Worm (Caenorhabditis elegans) whole organism, midembryonic: Measurements from ENCODE around the gene mdt-15.

Experiments
- T22C8.4 ChIP-seq: fragments of 200-800 bp; sonication (Bioruptor generic); IDR thresholded peaks from 2 replicates; pipeline ENCODE4 v1.3.6; 2022; ENCODE audit warnings: missing genetic modification characterization, missing compliant biosample characterization
- cog-1 ChIP-seq: sonication (generic microtip); optimal IDR thresholded peaks from 2 replicates; lab custom pipeline; 2016; ENCODE audit warnings: missing genetic modification characterization, missing compliant biosample characterization
- flt-1 ChIP-seq: fragments of 200-800 bp; sonication (Bioruptor generic); IDR thresholded peaks from 2 replicates; pipeline ENCODE4 v1.3.6; 2022; ENCODE audit warnings: missing genetic modification characterization, missing compliant biosample characterization
- klf-2 ChIP-seq: fragments of 200-800 bp; sonication (Bioruptor generic); conservative IDR thresholded peaks from 2 replicates; pipeline ENCODE4 v1.3.6; 2022; ENCODE audit warnings: missing genetic modification reagents, missing genetic modification characterization, missing compliant biosample characterization
- med-1 ChIP-seq: sonication (generic microtip); optimal IDR thresholded peaks from 2 replicates; lab custom pipeline; 2017; ENCODE audit warnings: missing genetic modification characterization, mild to moderate bottlenecking, missing compliant biosample characterization, antibody characterized with exemption, missing genetic modification reagents; ENCODE audit not compliant: insufficient read depth
- ref-1 ChIP-seq: fragments of 200-800 bp; sonication (Bioruptor generic); conservative IDR thresholded peaks from 2 replicates; pipeline ENCODE4 v1.3.6; 2022; ENCODE audit warnings: missing genetic modification reagents, missing genetic modification characterization, missing compliant biosample characterization
- tab-1 ChIP-seq: fragments of 200-800 bp; sonication (Bioruptor generic); IDR thresholded peaks from 2 replicates; pipeline ENCODE4 v1.3.6; 2022; ENCODE audit warnings: missing genetic modification characterization, missing compliant biosample characterization
- ztf-23 ChIP-seq: fragments of 200-800 bp; sonication (Bioruptor generic); IDR thresholded peaks from 2 replicates; pipeline ENCODE4 v1.3.6; 2022; ENCODE audit warnings: missing genetic modification reagents, missing genetic modification characterization, missing compliant biosample characterization
- ztf-29 ChIP-seq: fragments of 200-800 bp; sonication (Bioruptor generic); IDR thresholded peaks from 2 replicates; pipeline ENCODE4 v1.3.6; 2022; ENCODE audit warnings: missing genetic modification reagents, missing genetic modification characterization, missing compliant biosample characterization

The mdt-15 gene

DNA sequence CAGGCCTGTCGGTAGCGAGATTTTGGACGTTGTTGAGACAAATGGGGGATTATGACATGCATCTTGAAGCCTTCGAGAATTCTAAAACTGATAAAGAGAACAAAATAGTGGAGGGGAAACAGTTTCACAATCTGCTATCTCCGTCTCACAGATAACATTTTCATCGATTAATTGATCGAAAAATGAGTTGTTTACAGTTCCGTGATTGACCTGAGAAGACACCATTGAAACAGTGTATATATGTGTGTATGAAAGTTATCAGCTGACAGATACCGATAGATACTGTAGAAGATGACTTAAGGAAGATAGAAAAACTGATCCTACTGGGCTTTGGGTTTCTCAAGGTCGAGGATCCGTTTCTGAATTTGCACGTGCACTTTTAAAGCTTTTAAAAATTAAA is 5.6 kb upstream of the mdt-15 start:
- TF ChIP-seq ref-1 (GFP tag; lab: Robert Waterston, UW) (no peak), flt-1 (GFP tag; lab: Robert Waterston, UW) (no peak), med-1 (no peak), ztf-29 (GFP tag; lab: Robert Waterston, UW) (no peak), cog-1 (no peak), tab-1 (no peak), ztf-23 (GFP tag; lab: Robert Waterston, UW) (no peak), klf-2 (GFP tag; lab: Robert Waterston, UW) (no peak), T22C8.4 (no peak)

DNA sequence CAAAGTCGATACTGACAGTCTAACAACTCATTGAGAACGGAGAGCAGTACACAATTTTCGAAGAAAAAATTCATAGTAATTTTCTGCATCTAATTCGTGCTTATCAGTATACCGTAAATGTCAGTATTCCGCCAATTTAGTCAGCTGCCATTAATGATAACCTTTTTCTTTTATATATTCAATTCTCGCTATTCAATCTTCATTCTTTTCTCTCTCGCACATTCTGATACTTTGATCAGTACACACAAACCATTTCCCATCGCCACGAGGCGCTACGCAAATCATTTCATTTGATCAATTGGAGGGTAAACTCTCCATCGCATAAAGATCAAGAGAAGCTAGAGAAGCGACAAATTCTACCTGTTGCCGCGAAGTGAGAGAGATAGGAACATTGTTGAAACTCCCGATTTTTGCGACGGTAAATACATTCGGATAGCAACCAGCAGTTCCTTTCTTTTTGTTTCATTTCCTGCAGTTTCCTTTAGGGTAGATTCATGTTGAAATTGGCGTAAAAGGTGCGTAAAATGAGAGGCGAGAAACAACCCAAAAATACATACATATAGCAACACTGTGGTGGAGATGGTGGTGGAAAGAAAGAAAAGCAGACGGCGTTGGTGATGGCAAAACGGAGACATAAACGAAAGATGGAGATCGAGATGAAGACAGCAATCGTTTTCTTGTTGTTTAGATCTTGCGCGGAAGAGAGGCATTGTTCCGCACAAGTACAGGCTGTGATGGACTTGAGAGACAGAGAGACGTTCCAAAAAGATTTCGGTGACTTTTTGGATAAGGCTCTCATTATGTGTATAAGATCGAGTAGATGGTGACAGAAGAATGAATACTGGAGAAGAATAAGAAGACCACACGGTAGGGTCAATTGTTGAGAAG is 4.9 kb upstream of the mdt-15 start:
- TF ChIP-seq ztf-23 (GFP tag; lab: Robert Waterston, UW) (no peak), flt-1 (GFP tag; lab: Robert Waterston, UW) (no peak), klf-2 (GFP tag; lab: Robert Waterston, UW) (no peak), T22C8.4 (no peak), ref-1 (GFP tag; lab: Robert Waterston, UW) (no peak), med-1 (no peak)

DNA sequence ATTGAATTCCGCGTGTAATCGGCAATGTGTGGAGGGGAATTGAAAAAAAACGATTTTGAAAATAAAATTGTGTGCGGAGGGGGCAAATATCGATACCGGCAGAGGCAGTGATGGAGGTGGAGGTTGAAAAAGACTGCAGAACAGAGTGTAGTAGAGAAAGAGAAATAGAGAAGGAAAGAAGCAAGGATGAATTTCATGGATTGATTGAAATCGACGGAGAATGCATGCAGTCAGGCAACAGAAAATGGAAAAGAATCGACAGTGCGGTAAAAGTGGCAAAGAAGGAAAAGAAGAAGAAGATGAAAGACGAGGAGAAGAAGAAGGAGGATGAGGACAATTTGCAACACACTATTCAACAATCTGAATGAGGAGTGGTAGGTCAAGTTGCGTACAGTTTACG is 3.3 kb upstream of the mdt-15 start, which contains the start of gene W04D12.1:
Gene W04D12.1 (plus strand): TSS at position 111 of the 400 bp plus-strand sequence.
- TF ChIP-seq flt-1 (GFP tag; lab: Robert Waterston, UW): no peak
- no peak for TF ChIP-seq ztf-29 (GFP tag; lab: Robert Waterston, UW)
- TF ChIP-seq tab-1: no peak
- no peak for TF ChIP-seq cog-1
- TF ChIP-seq T22C8.4: no peak
- no peak for TF ChIP-seq med-1

DNA sequence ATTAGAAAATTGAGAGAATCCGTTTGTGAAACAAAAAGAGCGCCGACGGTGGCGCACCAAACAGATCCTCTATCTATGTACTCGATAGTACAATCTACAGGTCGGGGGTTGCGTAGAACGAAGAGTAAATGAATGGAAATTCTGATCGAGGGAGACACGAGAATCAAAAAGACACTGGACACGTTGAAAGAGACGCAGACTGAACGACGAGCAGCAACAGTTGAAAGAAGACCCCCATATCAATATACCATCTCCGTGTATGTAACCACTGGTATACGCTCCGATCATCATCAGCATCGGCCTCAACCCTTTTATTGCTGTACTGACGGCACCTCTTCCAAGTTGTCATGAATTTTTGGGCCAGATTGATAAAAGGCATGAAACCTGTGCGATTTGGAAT is 2.7 kb upstream of the mdt-15 start:
- TF ChIP-seq cog-1 (no peak), ztf-29 (GFP tag; lab: Robert Waterston, UW) (no peak), T22C8.4 (no peak), ztf-23 (GFP tag; lab: Robert Waterston, UW) (no peak), klf-2 (GFP tag; lab: Robert Waterston, UW) (no peak), ref-1 (GFP tag; lab: Robert Waterston, UW) (no peak)

DNA sequence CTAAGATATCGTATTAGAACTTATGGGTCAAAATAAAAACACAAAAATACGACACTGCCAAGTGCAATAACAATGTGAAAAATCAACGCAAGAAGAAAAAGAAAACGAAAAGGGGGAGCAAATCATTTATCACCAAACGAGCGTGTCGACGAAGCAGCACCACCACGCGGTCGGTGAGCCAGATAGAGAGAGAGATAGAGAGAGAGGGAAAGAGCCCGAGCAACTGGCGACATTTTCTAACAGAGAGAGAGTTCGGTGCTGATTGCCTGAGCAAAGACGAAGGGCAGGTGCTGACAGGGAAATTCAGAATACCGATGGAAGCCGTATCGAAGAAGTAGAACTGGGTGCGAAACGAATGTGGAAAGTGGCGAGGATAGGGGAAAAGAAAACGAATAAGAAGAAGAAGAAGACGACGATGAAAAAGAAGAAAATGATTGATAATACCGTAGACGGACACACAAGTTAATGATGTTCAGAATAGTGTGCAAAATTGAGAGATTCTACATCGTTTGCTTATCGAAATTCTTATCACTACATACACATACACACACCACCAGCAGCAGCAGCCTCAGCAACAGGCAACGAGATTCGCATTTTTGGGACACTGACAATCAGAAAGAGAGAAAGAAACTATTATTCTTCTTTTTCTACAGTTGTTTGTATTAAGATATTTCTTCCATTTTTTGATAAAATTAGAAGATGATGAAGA is 1.8 kb upstream of the mdt-15 start:
- TF ChIP-seq T22C8.4 (no peak), ztf-23 (GFP tag; lab: Robert Waterston, UW) (0 out of 2 replicates have a peak, but pooled peaks have one; percentile 22)

DNA sequence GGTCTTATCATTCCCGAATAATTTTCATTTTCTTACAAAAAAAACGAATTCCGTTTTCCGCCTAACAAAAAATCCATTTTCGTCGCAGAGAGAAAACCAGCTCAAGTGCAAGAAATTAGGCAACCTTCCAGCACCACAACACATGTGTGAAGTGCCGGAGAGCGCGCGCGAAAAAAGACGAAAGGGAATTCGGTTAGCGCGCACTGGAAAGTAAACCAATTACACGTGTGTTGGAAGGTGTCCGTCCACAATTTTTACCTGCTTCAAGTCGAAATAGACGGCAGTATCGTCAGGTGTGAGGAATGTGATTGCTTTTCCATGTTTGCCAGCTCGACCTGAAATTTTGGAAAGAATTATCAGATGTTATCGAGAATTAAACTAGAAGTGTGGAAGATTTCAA is 1.1 kb upstream of the mdt-15 start:
- no peak for TF ChIP-seq tab-1
- TF ChIP-seq T22C8.4: no peak
- TF ChIP-seq ztf-23 (GFP tag; lab: Robert Waterston, UW): no peak
- TF ChIP-seq cog-1: no peak
- no peak for TF ChIP-seq ztf-29 (GFP tag; lab: Robert Waterston, UW)
- TF ChIP-seq flt-1 (GFP tag; lab: Robert Waterston, UW): no peak
- TF ChIP-seq med-1: no peak
- TF ChIP-seq klf-2 (GFP tag; lab: Robert Waterston, UW): no peak
- no peak for TF ChIP-seq ref-1 (GFP tag; lab: Robert Waterston, UW)

DNA sequence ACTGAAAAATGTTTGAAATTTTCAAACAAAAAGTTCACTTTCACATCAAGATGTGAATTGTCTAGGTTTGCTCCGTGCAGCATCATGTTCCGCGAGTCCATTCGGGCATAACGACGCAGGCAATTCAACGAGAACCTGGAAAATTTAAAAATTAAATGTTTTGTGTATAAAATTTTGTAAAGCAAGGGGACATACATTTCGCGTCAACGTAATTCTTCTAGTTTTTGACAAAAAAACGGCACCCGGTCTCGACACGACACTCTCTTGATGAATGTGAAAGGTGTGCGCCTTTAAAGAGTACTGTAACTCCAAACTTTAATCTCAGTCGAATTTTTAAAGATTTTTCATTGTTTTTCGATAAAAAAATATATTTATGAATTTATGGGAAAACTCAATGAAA is 502 bp upstream of the mdt-15 start, which contains the start of gene R12B2.6:
Gene R12B2.6 (minus strand): TSS at position 101 of the 400 bp plus-strand sequence.
- TF ChIP-seq cog-1 (no peak), klf-2 (GFP tag; lab: Robert Waterston, UW) (no peak), flt-1 (GFP tag; lab: Robert Waterston, UW) (no peak), ztf-23 (GFP tag; lab: Robert Waterston, UW) (no peak), med-1 (no peak), tab-1 (no peak), ztf-29 (GFP tag; lab: Robert Waterston, UW) (no peak), ref-1 (GFP tag; lab: Robert Waterston, UW) (no peak), T22C8.4 (no peak)

DNA sequence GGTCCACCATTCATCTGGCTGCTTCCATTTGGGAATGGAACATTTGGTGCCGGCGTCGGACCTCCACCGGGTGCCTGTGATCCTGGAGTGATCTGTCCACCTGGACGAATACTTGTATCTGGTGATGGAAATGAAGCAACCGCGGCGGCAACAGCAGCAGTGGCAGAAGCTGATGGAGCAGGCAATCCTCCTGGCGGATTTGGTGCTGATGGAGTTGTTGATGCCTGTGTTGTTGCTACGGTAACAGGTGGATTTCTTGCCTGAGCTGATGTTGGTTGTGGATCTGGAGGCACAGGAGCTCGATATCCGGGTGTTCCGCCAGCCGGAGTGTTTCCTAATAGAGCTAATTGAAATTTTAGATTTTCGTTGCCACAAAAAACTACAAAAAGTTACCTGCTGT is 1.1 kb downstream of the mdt-15 start:
- TF ChIP-seq tab-1 (no peak), T22C8.4 (no peak), cog-1 (no peak), ztf-29 (GFP tag; lab: Robert Waterston, UW) (no peak), klf-2 (GFP tag; lab: Robert Waterston, UW) (no peak), ref-1 (GFP tag; lab: Robert Waterston, UW) (no peak), ztf-23 (GFP tag; lab: Robert Waterston, UW) (no peak), flt-1 (GFP tag; lab: Robert Waterston, UW) (no peak), med-1 (no peak)

DNA sequence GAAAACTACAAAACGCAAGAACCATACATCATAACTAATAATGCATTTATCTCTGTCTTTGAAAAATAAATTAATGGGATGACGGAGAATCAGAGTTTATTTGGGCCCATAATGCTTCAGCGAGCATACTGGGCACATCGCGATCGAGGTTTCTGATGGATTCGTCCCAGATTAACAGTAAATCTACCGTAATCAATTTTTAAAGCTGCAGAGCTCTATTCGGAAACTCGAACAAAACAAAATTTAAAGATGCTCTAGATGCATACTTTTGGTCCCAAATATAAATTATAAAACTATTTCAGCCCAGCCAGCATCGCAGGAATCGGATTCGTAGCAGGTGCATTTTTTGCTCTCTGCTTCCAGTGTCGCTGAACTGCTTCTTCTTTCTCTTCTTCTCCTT is 5.5 kb downstream of the mdt-15 start:
- TF ChIP-seq flt-1 (GFP tag; lab: Robert Waterston, UW): no peak
- TF ChIP-seq ztf-29 (GFP tag; lab: Robert Waterston, UW): no peak
- TF ChIP-seq ref-1 (GFP tag; lab: Robert Waterston, UW): no peak
- no peak for TF ChIP-seq ztf-23 (GFP tag; lab: Robert Waterston, UW)
- no peak for TF ChIP-seq tab-1
- no peak for TF ChIP-seq cog-1
- no peak for TF ChIP-seq med-1
- no peak for TF ChIP-seq klf-2 (GFP tag; lab: Robert Waterston, UW)
- TF ChIP-seq T22C8.4: no peak

DNA sequence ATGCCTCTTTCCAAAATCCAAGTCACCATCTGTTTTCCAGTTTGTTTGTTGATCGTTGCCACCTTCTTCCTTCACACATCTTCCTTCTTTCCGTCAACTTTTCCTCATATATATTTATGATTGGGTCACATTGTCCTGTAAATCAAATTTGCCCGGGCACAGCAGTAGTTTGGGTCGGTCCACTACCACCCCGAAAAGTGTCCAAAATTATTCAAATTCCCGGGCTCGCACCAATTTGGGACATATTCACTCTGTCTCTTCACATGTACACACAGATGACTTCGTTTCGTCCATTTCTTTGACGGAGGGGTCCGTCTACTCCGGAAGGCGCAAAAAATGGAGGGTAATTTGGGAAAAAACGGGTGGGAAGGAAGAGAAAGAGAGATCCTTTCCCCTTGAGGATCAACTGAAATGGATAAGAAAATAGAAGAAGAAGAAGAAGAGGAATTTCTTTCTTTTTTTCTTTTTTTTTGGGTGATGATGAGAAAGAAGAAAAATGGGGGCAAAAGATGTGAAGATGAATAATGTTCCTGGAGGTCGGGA is 6.6 kb downstream of the mdt-15 start:
- TF ChIP-seq cog-1: no peak
- TF ChIP-seq tab-1: no peak
- no peak for TF ChIP-seq klf-2 (GFP tag; lab: Robert Waterston, UW)
- TF ChIP-seq ref-1 (GFP tag; lab: Robert Waterston, UW): no peak
- no peak for TF ChIP-seq ztf-23 (GFP tag; lab: Robert Waterston, UW)
- TF ChIP-seq T22C8.4: no peak
- no peak for TF ChIP-seq ztf-29 (GFP tag; lab: Robert Waterston, UW)
- TF ChIP-seq flt-1 (GFP tag; lab: Robert Waterston, UW): no peak
- no peak for TF ChIP-seq med-1
